Fruit fly (Drosophila melanogaster) whole organism, embryonic: ENCODE measurements around the gene Col4a1.

ENCODE experiments used
- Atf3 ChIP-seq: fragments of 200-800 bp; sonication (Bioruptor generic); optimal IDR thresholded peaks from 3 replicates; lab custom pipeline; 2016; ENCODE audit warnings: missing biosample characterization, missing genetic modification characterization
- Awh ChIP-seq: fragments of 200-800 bp; sonication (Bioruptor generic); IDR thresholded peaks from 2 replicates; pipeline ENCODE4, ENCODE4 v1.3.6; 2022; ENCODE audit warnings: missing biosample characterization, missing genetic modification characterization
- CG11504 ChIP-seq: fragments of 200-800 bp; sonication (Bioruptor generic); optimal IDR thresholded peaks from 3 replicates; lab custom pipeline; 2019; ENCODE audit warnings: missing biosample characterization, mild to moderate bottlenecking, missing genetic modification characterization, moderate library complexity
- CG11560 ChIP-seq: fragments of 200-800 bp; sonication (Bioruptor generic); IDR thresholded peaks from 3 replicates; pipeline ENCODE4 v1.3.6; 2022; ENCODE audit warnings: missing biosample characterization, missing genetic modification characterization
- CG12155 ChIP-seq: fragments of 200-800 bp; sonication (Bioruptor generic); optimal IDR thresholded peaks from 3 replicates; lab custom pipeline; 2016; ENCODE audit warnings: missing biosample characterization, missing genetic modification characterization
- CG14441 ChIP-seq: fragments of 200-800 bp; sonication (Bioruptor generic); IDR thresholded peaks from 2 replicates; pipeline ENCODE4 v1.3.6; 2022; ENCODE audit warnings: missing biosample characterization, missing genetic modification characterization
- CG16815 ChIP-seq: fragments of 200-800 bp; sonication (Bioruptor generic); optimal IDR thresholded peaks from 3 replicates; lab custom pipeline; 2017; ENCODE audit warnings: missing biosample characterization, mild to moderate bottlenecking, missing genetic modification characterization
- CG17829 ChIP-seq: fragments of 200-800 bp; optimal IDR thresholded peaks from 2 replicates; lab custom pipeline; 2019; ENCODE audit warnings: missing biosample characterization, mild to moderate bottlenecking, missing genetic modification characterization, moderate library complexity
- CG2678 ChIP-seq: fragments of 200-800 bp; sonication (Bioruptor generic); optimal IDR thresholded peaks from 3 replicates; lab custom pipeline; 2019; ENCODE audit warnings: missing biosample characterization, mild to moderate bottlenecking, missing genetic modification characterization, moderate library complexity
- CG32772 ChIP-seq: fragments of 200-800 bp; sonication (Bioruptor generic); IDR thresholded peaks from 2 replicates; pipeline ENCODE4 v1.3.6; 2022; ENCODE audit warnings: missing biosample characterization, missing genetic modification characterization
- CG34376 ChIP-seq: fragments of 200-800 bp; sonication (Bioruptor generic); optimal IDR thresholded peaks from 2 replicates; lab custom pipeline; 2018; ENCODE audit warnings: missing biosample characterization, mild to moderate bottlenecking, missing genetic modification characterization
- CG3847 ChIP-seq: fragments of 200-800 bp; sonication (Bioruptor generic); IDR thresholded peaks from 2 replicates; pipeline ENCODE4 v1.3.6; 2022; ENCODE audit warnings: missing biosample characterization, missing genetic modification characterization
- CG3995 ChIP-seq: fragments of 200-800 bp; sonication (Bioruptor generic); optimal IDR thresholded peaks from 3 replicates; lab custom pipeline; 2016; ENCODE audit warnings: missing biosample characterization, missing genetic modification characterization
- CG42726 ChIP-seq: fragments of 200-800 bp; sonication (Bioruptor generic); IDR thresholded peaks from 2 replicates; pipeline ENCODE4 v1.3.6; 2022; ENCODE audit warnings: missing biosample characterization, missing genetic modification characterization; ENCODE audit not compliant: partially characterized antibody
- CG4617 ChIP-seq: fragments of 200-800 bp; sonication (Bioruptor generic); optimal IDR thresholded peaks from 3 replicates; lab custom pipeline; 2016; ENCODE audit warnings: missing biosample characterization, missing genetic modification characterization, borderline replicate concordance
- CG5180 ChIP-seq: fragments of 200-800 bp; sonication (Bioruptor generic); optimal IDR thresholded peaks from 3 replicates; lab custom pipeline; 2017; ENCODE audit warnings: missing biosample characterization, missing genetic modification characterization, mild to moderate bottlenecking, moderate library complexity, missing genetic modification reagents
- CG5245 ChIP-seq: fragments of 200-800 bp; sonication (Bioruptor generic); optimal IDR thresholded peaks from 3 replicates; lab custom pipeline; 2016; ENCODE audit warnings: missing biosample characterization, missing genetic modification characterization
- CG8359 ChIP-seq: fragments of 200-800 bp; sonication (Bioruptor generic); optimal IDR thresholded peaks from 2 replicates; lab custom pipeline; 2017; ENCODE audit warnings: missing biosample characterization, mild to moderate bottlenecking, missing genetic modification characterization, borderline replicate concordance
- CG8765 ChIP-seq: fragments of 200-800 bp; sonication (Bioruptor generic); IDR thresholded peaks from 2 replicates; pipeline ENCODE4 v1.3.6; 2022; ENCODE audit warnings: missing biosample characterization, missing genetic modification characterization
- CG8924 ChIP-seq: fragments of 200-800 bp; optimal IDR thresholded peaks from 3 replicates; lab custom pipeline; 2019; ENCODE audit warnings: missing biosample characterization, mild to moderate bottlenecking, missing genetic modification characterization, moderate library complexity
- CG9932 ChIP-seq: fragments of 200-800 bp; sonication (Bioruptor generic); IDR thresholded peaks from 2 replicates; pipeline ENCODE4 v1.3.6; 2022; ENCODE audit warnings: missing biosample characterization, missing genetic modification characterization
- D19B ChIP-seq: fragments of 200-800 bp; sonication (Bioruptor generic); optimal IDR thresholded peaks from 2 replicates; lab custom pipeline; 2017; ENCODE audit warnings: missing biosample characterization, mild to moderate bottlenecking, missing genetic modification characterization
- Dfd ChIP-seq, 2 experiments: fragments of >200 bp; optimal IDR thresholded peaks; 2 replicates each; lab custom pipeline; 2017; ENCODE audit warnings: missing biosample characterization in 2 of 2, missing genetic modification characterization in 2 of 2
- Dip2 ChIP-seq: fragments of 200-800 bp; sonication (Bioruptor generic); IDR thresholded peaks from 2 replicates; pipeline ENCODE4 v1.3.6; 2022; ENCODE audit warnings: missing biosample characterization, missing genetic modification characterization
- E2f1 ChIP-seq: fragments of 200-800 bp; sonication (Bioruptor generic); IDR thresholded peaks from 2 replicates; pipeline ENCODE4 v1.3.6; 2022; ENCODE audit warnings: missing biosample characterization, missing genetic modification characterization
- Ets65A ChIP-seq: fragments of 200-800 bp; sonication (Bioruptor generic); peaks from one replicate; lab custom pipeline; 2016; ENCODE audit warnings: missing biosample characterization, missing genetic modification characterization
- Hr51 ChIP-seq, 2 experiments: fragments of 200-800 bp; sonication (Bioruptor generic); optimal IDR thresholded peaks; 2 replicates in 1 of 2; 3 replicates in 1 of 2; lab custom pipeline; 2016 to 2018; ENCODE audit warnings: missing biosample characterization in 2 of 2, missing genetic modification characterization in 2 of 2, mild to moderate bottlenecking in 1 of 2, moderate library complexity in 1 of 2
- Lhr ChIP-seq: fragments of 200-800 bp; sonication (Bioruptor generic); optimal IDR thresholded peaks from 3 replicates; lab custom pipeline; 2017; ENCODE audit warnings: mild to moderate bottlenecking, missing biosample characterization, missing genetic modification reagents, missing genetic modification characterization
- MBD-R2 ChIP-seq: fragments of 200-800 bp; sonication (Bioruptor generic); IDR thresholded peaks from 2 replicates; pipeline ENCODE4 v1.3.6; 2022; ENCODE audit warnings: missing biosample characterization, missing genetic modification characterization
- Mad ChIP-seq: fragments of 200-800 bp; sonication (Bioruptor generic); optimal IDR thresholded peaks from 2 replicates; lab custom pipeline; 2016; ENCODE audit warnings: missing biosample characterization, missing genetic modification characterization
- Pdp1 ChIP-seq, 2 experiments: fragments of 200-800 bp; sonication (Bioruptor generic); optimal IDR thresholded peaks; 3 replicates each; lab custom pipeline; 2016; ENCODE audit warnings: missing biosample characterization in 2 of 2, missing genetic modification characterization in 2 of 2, mild to moderate bottlenecking in 1 of 2, moderate library complexity in 1 of 2
- Sin3A ChIP-seq: fragments of >200 bp; optimal IDR thresholded peaks from 2 replicates; lab custom pipeline; 2018
- chinmo ChIP-seq: fragments of 200-800 bp; sonication (Bioruptor generic); IDR thresholded peaks from 4 replicates; pipeline ENCODE4 v1.3.6; 2022; ENCODE audit warnings: missing biosample characterization, missing genetic modification characterization; ENCODE audit not compliant: partially characterized antibody
- cwo ChIP-seq: fragments of 200-800 bp; sonication (Bioruptor generic); optimal IDR thresholded peaks from 3 replicates; lab custom pipeline; 2017; ENCODE audit warnings: missing biosample characterization, missing genetic modification characterization, mild to moderate bottlenecking, moderate library complexity, missing genetic modification reagents
- dan ChIP-seq: fragments of 200-800 bp; sonication (Bioruptor generic); IDR thresholded peaks from 2 replicates; pipeline ENCODE4 v1.3.6; 2022; ENCODE audit warnings: missing biosample characterization, missing genetic modification characterization
- dm ChIP-seq: fragments of 200-800 bp; sonication (Bioruptor generic); optimal IDR thresholded peaks from 3 replicates; lab custom pipeline; 2016; ENCODE audit warnings: missing biosample characterization, missing genetic modification characterization
- hb ChIP-seq: fragments of 200-800 bp; sonication (Bioruptor generic); IDR thresholded peaks from 3 replicates; pipeline ENCODE4 v1.3.6; 2022; ENCODE audit warnings: missing biosample characterization, missing genetic modification characterization; ENCODE audit not compliant: partially characterized antibody
- jumu ChIP-seq: fragments of 200-800 bp; sonication (Bioruptor generic); optimal IDR thresholded peaks from 3 replicates; lab custom pipeline; 2016; ENCODE audit warnings: missing biosample characterization, missing genetic modification characterization
- lola ChIP-seq, 3 experiments: fragments of >200 bp in 2 of 3; fragments of 200-800 bp in 1 of 3; sonication (Bioruptor generic) in 1 of 3; optimal IDR thresholded peaks; 2 replicates each; lab custom pipeline; 2017 to 2019; ENCODE audit warnings: missing biosample characterization in 3 of 3, missing genetic modification characterization in 3 of 3, mild to moderate bottlenecking in 1 of 3, moderate library complexity in 1 of 3
- prd ChIP-seq, 3 experiments: fragments of >200 bp in 2 of 3; fragments of 200-800 bp in 1 of 3; sonication (Bioruptor generic) in 1 of 3; optimal IDR thresholded peaks in 2 of 3; IDR thresholded peaks in 1 of 3; 2 replicates in 2 of 3; 3 replicates in 1 of 3; pipeline versions ENCODE4 v1.3.6 to Lab custom; 2017 to 2022; ENCODE audit warnings: missing biosample characterization in 1 of 3, missing genetic modification characterization in 1 of 3
- psq ChIP-seq: fragments of 200-800 bp; sonication (Bioruptor generic); optimal IDR thresholded peaks from 2 replicates; lab custom pipeline; 2017; ENCODE audit warnings: missing biosample characterization, missing genetic modification characterization
- sd ChIP-seq: fragments of 200-800 bp; sonication (Bioruptor generic); optimal IDR thresholded peaks from 3 replicates; lab custom pipeline; 2018; ENCODE audit warnings: missing biosample characterization, mild to moderate bottlenecking, missing genetic modification characterization, moderate library complexity
- seq ChIP-seq: fragments of 200-800 bp; sonication (Bioruptor generic); IDR thresholded peaks from 2 replicates; pipeline ENCODE4 v1.3.6; 2022; ENCODE audit warnings: missing biosample characterization, missing genetic modification characterization
- sug ChIP-seq: fragments of 200-800 bp; optimal IDR thresholded peaks from 2 replicates; lab custom pipeline; 2019; ENCODE audit warnings: missing biosample characterization, mild to moderate bottlenecking, missing genetic modification characterization, moderate library complexity
- ttk ChIP-seq: fragments of 200-800 bp; sonication (Bioruptor generic); IDR thresholded peaks from 2 replicates; pipeline ENCODE4 v2.1.2; 2022; ENCODE audit warnings: missing biosample characterization, missing genetic modification characterization
- twi ChIP-seq: fragments of 200-800 bp; optimal IDR thresholded peaks from 2 replicates; lab custom pipeline; 2019; ENCODE audit warnings: missing biosample characterization, mild to moderate bottlenecking, missing genetic modification characterization, moderate library complexity

The Col4a1 gene

DNA sequence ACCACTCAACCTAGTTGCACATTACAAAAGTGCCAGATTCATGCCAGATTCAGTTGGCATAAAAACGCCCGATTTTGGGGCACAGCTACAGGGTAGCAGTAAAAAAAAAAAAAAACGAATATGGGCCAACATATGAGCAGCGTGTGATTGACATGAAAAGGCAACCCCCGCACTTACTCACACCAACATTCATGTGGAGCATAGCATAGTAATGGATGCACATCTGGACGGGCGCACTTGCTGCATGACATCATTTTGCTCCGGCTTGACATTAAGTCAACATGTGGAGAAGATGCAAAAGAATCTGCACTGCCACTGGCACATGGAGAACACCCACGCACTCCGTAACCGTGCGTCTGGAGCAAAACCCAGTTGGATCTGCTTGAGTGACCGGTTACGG is 6.8 kb upstream of the Col4a1 start:
- TF ChIP-seq hb (GFP tag; lab: Robert Waterston, UW): no peak
- no peak for TF ChIP-seq CG12155 (GFP tag; lab: Kevin White, UChicago)
- no peak for TF ChIP-seq Atf3 (GFP tag; lab: Kevin White, UChicago)
- TF ChIP-seq CG4617 (GFP tag; lab: Kevin White, UChicago): no peak
- no peak for TF ChIP-seq Dfd (GFP tag; optimal IDR thresholded peaks at IDR 0.05; lab: Kevin White, UChicago)
- peak; percentile 79 for TF ChIP-seq twi (tag; lab: Kevin White, UChicago)
- TF ChIP-seq CG8359 (GFP tag; lab: Kevin White, UChicago): no peak
- no peak for TF ChIP-seq dan (GFP tag; lab: Robert Waterston, UW)
- TF ChIP-seq Awh (GFP tag; lab: Robert Waterston, UW): no peak
- no peak for TF ChIP-seq jumu (GFP tag; lab: Kevin White, UChicago)
- TF ChIP-seq CG3995: no peak
- TF ChIP-seq CG9932 (GFP tag; lab: Robert Waterston, UW): no peak
- no peak for TF ChIP-seq dm (GFP tag; lab: Kevin White, UChicago)
- TF ChIP-seq Ets65A (GFP tag; lab: Kevin White, UChicago): peak; percentile 88
- TF ChIP-seq CG8924 (tag; lab: Kevin White, UChicago): no peak
- TF ChIP-seq CG3847 (GFP tag; lab: Robert Waterston, UW): no peak
- TF ChIP-seq E2f1 (GFP tag; lab: Robert Waterston, UW): no peak

DNA sequence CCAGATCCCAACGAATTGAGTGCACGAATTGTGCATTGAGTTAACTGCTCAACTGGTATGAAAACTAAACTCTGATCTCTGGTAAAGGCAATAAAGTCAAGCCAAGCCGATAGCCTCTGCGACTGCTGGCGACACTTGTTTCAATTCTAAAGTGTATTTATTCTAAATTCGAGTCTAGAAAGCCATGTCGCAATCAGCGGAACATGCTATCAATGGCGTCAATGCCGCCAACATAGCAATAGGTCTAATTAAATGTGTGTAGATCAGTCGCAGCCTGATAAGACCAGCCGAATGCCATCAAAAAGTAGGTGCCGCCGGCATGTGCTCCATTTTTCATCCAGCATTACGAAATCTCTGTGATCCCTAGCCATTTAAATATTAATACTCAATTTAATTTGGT is 3.9 kb upstream of the Col4a1 start:
- TF ChIP-seq sug (tag; lab: Kevin White, UChicago) (peak; percentile 50), seq (GFP tag; lab: Robert Waterston, UW) (no peak), Ets65A (GFP tag; lab: Kevin White, UChicago) (peak; percentile 8), CG34376 (GFP tag; lab: Kevin White, UChicago) (peak; percentile 82), Pdp1 (GFP tag; optimal IDR thresholded peaks at IDR 0.05; lab: Kevin White, UChicago) (peak in 1 of 2 experiments; percentile 27), CG5245 (GFP tag; lab: Kevin White, UChicago) (no peak), cwo (GFP tag; lab: Kevin White, UChicago) (peak; percentile 34), chinmo (GFP tag; lab: Robert Waterston, UW) (0 out of 4 replicates have a peak, but pooled peaks have one; percentile 16)

dm6 chr2L:5027321-5028069 is 1.9 kb upstream of the Col4a1 start:
- TF ChIP-seq Dip2 (no peak), Mad (GFP tag; lab: Kevin White, UChicago) (no peak), CG8765 (GFP tag; lab: Robert Waterston, UW) (no peak), jumu (GFP tag; lab: Kevin White, UChicago) (no peak), sd (no peak), Hr51 (GFP tag; optimal IDR thresholded peaks at IDR 0.05; lab: Kevin White, UChicago) (peak in 1 of 2 experiments; percentile 0), CG17829 (tag; lab: Kevin White, UChicago) (no peak), CG11504 (tag; lab: Kevin White, UChicago) (peak; percentile 11), MBD-R2 (GFP tag; lab: Robert Waterston, UW) (no peak), CG2678 (tag; lab: Kevin White, UChicago) (peak; percentile 32), CG16815 (GFP tag; lab: Kevin White, UChicago) (no peak), Lhr (GFP tag; lab: Kevin White, UChicago) (no peak), Sin3A (lab: Kevin White, UChicago) (no peak), D19B (GFP tag; lab: Kevin White, UChicago) (peak; percentile 92), prd (optimal IDR thresholded peaks at IDR 0.05; lab: Kevin White, UChicago) (no peak), prd (GFP tag; IDR thresholded peaks at IDR 0.05; lab: Robert Waterston, UW) (no peak), CG5180 (GFP tag; lab: Kevin White, UChicago) (no peak), CG42726 (GFP tag; lab: Robert Waterston, UW) (no peak), Dfd (GFP tag; optimal IDR thresholded peaks at IDR 0.05; lab: Kevin White, UChicago) (no peak), psq (no peak), CG14441 (no peak), CG32772 (GFP tag; lab: Robert Waterston, UW) (no peak), lola (GFP tag; optimal IDR thresholded peaks at IDR 0.05; lab: Kevin White, UChicago) (no peak), CG11560 (tag; lab: Robert Waterston, UW) (no peak), ttk (GFP tag; lab: Robert Waterston, UW) (no peak)
